Worm (Caenorhabditis elegans) whole organism, mixed stage, embryonic: ENCODE results near the gene C10C6.7.
"Not testable (repeated sequence)": the region's sequence is repeated elsewhere in the genome, so short reads cannot be mapped to it uniquely, and the experiment has no call there.

ENCODE experiments used
- M03D4.4 ChIP-seq: sonication (generic microtip); optimal IDR thresholded peaks from 2 replicates; lab custom pipeline; 2017; ENCODE audit warnings: mild to moderate bottlenecking, missing genetic modification characterization, missing compliant biosample characterization
- bed-3 ChIP-seq: fragments of 200-800 bp; sonication (Bioruptor generic); optimal IDR thresholded peaks from 3 replicates; lab custom pipeline; 2018; ENCODE audit warnings: mild to moderate bottlenecking, missing genetic modification characterization, moderate library complexity, missing compliant biosample characterization
- blmp-1 ChIP-seq: fragments of 150-350 bp; optimal IDR thresholded peaks from 2 replicates; lab custom pipeline; 2014; ENCODE audit warnings: missing biosample characterization, missing genetic modification characterization
- ceh-39 ChIP-seq: fragments of 150-350 bp; optimal IDR thresholded peaks from 2 replicates; lab custom pipeline; 2014; ENCODE audit warnings: missing biosample characterization, missing genetic modification characterization
- ceh-43 ChIP-seq: fragments of 200-800 bp; sonication (Bioruptor generic); optimal IDR thresholded peaks from 2 replicates; lab custom pipeline; 2018; ENCODE audit warnings: mild to moderate bottlenecking, missing genetic modification characterization, moderate library complexity, missing compliant biosample characterization
- ceh-83 ChIP-seq: fragments of 200-800 bp; sonication (Bioruptor generic); optimal IDR thresholded peaks from 2 replicates; lab custom pipeline; 2018; ENCODE audit warnings: mild to moderate bottlenecking, missing genetic modification characterization, missing compliant biosample characterization
- ces-1 ChIP-seq: fragments of 150-350 bp; optimal IDR thresholded peaks from 2 replicates; lab custom pipeline; 2014; ENCODE audit warnings: missing biosample characterization, missing genetic modification reagents, missing genetic modification characterization
- drap-1 ChIP-seq: fragments of 200-800 bp; sonication (Bioruptor generic); optimal IDR thresholded peaks from 3 replicates; lab custom pipeline; 2018; ENCODE audit warnings: mild to moderate bottlenecking, missing genetic modification characterization, missing compliant biosample characterization
- elt-1 ChIP-seq: sonication (generic microtip); optimal IDR thresholded peaks from 2 replicates; lab custom pipeline; 2017; ENCODE audit warnings: missing genetic modification characterization, mild to moderate bottlenecking, missing compliant biosample characterization, antibody characterized with exemption, moderate library complexity, borderline replicate concordance; ENCODE audit not compliant: insufficient read depth
- flh-1 ChIP-seq: fragments of 200-800 bp; sonication (Bioruptor generic); optimal IDR thresholded peaks from 2 replicates; lab custom pipeline; 2018; ENCODE audit warnings: mild to moderate bottlenecking, missing genetic modification characterization, moderate library complexity, missing compliant biosample characterization
- ham-2 ChIP-seq: fragments of 200-800 bp; sonication (Bioruptor generic); optimal IDR thresholded peaks from 2 replicates; lab custom pipeline; 2018; ENCODE audit warnings: mild to moderate bottlenecking, missing genetic modification characterization, missing compliant biosample characterization
- hlh-1 ChIP-seq: fragments of 150-350 bp; optimal IDR thresholded peaks from 2 replicates; lab custom pipeline; 2014; ENCODE audit warnings: missing biosample characterization, missing genetic modification reagents, missing genetic modification characterization
- lin-32 ChIP-seq: fragments of 200-800 bp; sonication (Bioruptor generic); optimal IDR thresholded peaks from 2 replicates; lab custom pipeline; 2018; ENCODE audit warnings: mild to moderate bottlenecking, missing genetic modification characterization, missing compliant biosample characterization
- mab-5 ChIP-seq: fragments of 150-350 bp; optimal IDR thresholded peaks from 2 replicates; lab custom pipeline; 2014; ENCODE audit warnings: missing biosample characterization, missing genetic modification characterization
- mep-1 ChIP-seq: fragments of 150-350 bp; optimal IDR thresholded peaks from 2 replicates; lab custom pipeline; 2017; ENCODE audit warnings: missing biosample characterization, missing genetic modification reagents, missing genetic modification characterization, inconsistent platforms
- nhr-12 ChIP-seq: fragments of 150-350 bp; optimal IDR thresholded peaks from 2 replicates; lab custom pipeline; 2014; ENCODE audit warnings: missing biosample characterization, missing genetic modification characterization
- nhr-2 ChIP-seq: fragments of 150-350 bp; optimal IDR thresholded peaks from 2 replicates; lab custom pipeline; 2014; ENCODE audit warnings: missing biosample characterization, missing genetic modification characterization
- nhr-237 ChIP-seq: fragments of 150-350 bp; optimal IDR thresholded peaks from 2 replicates; lab custom pipeline; 2014; ENCODE audit warnings: missing biosample characterization, missing genetic modification characterization
- nhr-28 ChIP-seq: fragments of 150-350 bp; optimal IDR thresholded peaks from 2 replicates; lab custom pipeline; 2014; ENCODE audit warnings: missing biosample characterization, missing genetic modification characterization
- nhr-76 ChIP-seq: sonication (generic microtip); optimal IDR thresholded peaks from 2 replicates; lab custom pipeline; 2017; ENCODE audit warnings: missing biosample characterization, missing genetic modification characterization
- pha-4 ChIP-seq: fragments of 150-350 bp; optimal IDR thresholded peaks from 2 replicates; lab custom pipeline; 2018; ENCODE audit warnings: missing biosample characterization, missing genetic modification reagents, missing genetic modification characterization
- sem-2 ChIP-seq: fragments of 200-800 bp; sonication (Bioruptor generic); optimal IDR thresholded peaks from 2 replicates; lab custom pipeline; 2018; ENCODE audit warnings: mild to moderate bottlenecking, missing genetic modification characterization, missing compliant biosample characterization
- snpc-4 ChIP-seq: fragments of 150-350 bp; optimal IDR thresholded peaks from 2 replicates; lab custom pipeline; 2014; ENCODE audit warnings: missing biosample characterization, missing genetic modification characterization
- unc-120 ChIP-seq: sonication (generic microtip); optimal IDR thresholded peaks from 2 replicates; lab custom pipeline; 2017; ENCODE audit warnings: missing genetic modification characterization, missing compliant biosample characterization; ENCODE audit not compliant: poor library complexity, severe bottlenecking
- unc-39 ChIP-seq: fragments of 150-350 bp; optimal IDR thresholded peaks from 2 replicates; lab custom pipeline; 2014; ENCODE audit warnings: missing biosample characterization, missing genetic modification characterization
- unc-62 ChIP-seq: fragments of 150-350 bp; optimal IDR thresholded peaks from 2 replicates; lab custom pipeline; 2014; ENCODE audit warnings: missing biosample characterization, missing genetic modification reagents, missing genetic modification characterization

C10C6.7 gene

DNA sequence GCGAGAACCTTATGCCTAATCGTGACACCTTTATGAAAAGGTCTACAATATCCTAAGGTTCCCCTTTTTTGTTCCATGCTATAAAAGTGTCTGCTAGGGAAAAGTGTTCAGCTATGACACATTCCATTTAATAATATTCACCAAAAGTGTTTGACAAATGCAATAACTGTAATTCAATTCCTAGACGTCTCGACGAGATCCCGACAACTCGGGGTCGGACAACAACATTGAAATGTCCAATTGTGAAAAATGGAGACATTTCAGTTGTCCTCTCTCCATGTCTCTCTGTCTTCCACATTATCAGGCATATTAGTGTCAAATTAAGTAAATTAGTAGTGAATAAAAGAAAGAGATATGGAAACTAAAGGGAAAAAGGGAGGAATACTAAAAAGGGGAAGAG, 35.9 kb downstream of the C10C6.7 start:
- peak; percentile 98 for TF ChIP-seq ces-1 (GFP tag; lab: Kevin White, UChicago)
- no peak for TF ChIP-seq nhr-76

DNA sequence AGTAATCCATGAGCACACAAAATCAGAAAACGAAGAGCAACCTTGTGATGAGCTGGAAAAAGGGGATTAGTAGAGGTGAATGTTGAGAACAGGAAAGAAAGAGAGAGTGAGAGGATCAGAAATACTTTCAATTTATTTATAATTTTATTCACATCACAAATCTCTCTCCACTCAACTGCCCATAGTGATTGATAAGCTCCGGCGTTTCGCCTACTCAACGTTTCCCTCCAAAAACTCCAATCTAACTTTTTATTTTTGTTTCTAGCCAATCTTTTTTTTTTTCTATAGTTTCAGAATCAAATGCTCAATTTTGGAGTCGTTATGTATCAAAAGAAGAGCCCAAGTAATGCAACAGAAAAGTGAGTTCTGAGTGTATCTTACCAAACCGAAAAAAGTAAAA, 41.9 kb downstream of the C10C6.7 start, which contains the start of gene kin-4:
Gene kin-4, plus strand, starts transcription at position 301 of the 400 bp plus-strand sequence.
- no peak for TF ChIP-seq ceh-43 (GFP tag; lab: Kevin White, UChicago)
- TF ChIP-seq nhr-237 = no peak
- no peak for TF ChIP-seq ham-2 (GFP tag; lab: Kevin White, UChicago)
- no peak for TF ChIP-seq nhr-12
- no peak for TF ChIP-seq sem-2 (GFP tag; lab: Kevin White, UChicago)
- no peak for TF ChIP-seq drap-1 (GFP tag; lab: Kevin White, UChicago)
- no peak for TF ChIP-seq unc-39 (tag; lab: Kevin White, UChicago)
- TF ChIP-seq elt-1 (tag; lab: Kevin White, UChicago) = no peak
- TF ChIP-seq nhr-2 (tag; lab: Kevin White, UChicago) = no peak

DNA sequence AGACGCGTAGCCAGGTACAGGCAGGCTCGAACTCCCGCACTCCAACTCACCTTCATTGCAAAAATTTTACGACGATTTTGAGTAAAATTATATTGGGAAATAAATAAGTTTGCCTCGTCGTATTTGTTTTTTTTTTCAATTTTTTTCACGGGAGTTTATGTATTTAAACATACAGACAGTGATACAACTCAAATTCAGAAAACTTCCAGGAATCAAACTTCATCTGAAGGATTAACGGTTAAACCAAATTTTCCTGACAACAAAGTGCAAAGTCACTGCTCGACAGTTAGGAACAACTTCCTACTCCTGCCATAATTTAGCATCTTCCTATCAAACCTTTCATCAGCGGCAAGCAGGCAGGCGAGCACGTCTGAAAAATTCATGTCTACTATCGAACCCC, 42.5 kb downstream of the C10C6.7 start, which contains the start of gene F22B3.8:
Gene F22B3.8, minus strand, starts transcription at position 101 of the 400 bp plus-strand sequence.
- no peak for TF ChIP-seq mep-1
- TF ChIP-seq unc-39 (tag; lab: Kevin White, UChicago) = no peak
- TF ChIP-seq snpc-4 (tag; lab: Kevin White, UChicago) = no peak
- TF ChIP-seq ceh-39 (tag; lab: Kevin White, UChicago) = no peak
- TF ChIP-seq ceh-43 (GFP tag; lab: Kevin White, UChicago) = no peak
- no peak for TF ChIP-seq blmp-1 (tag; lab: Kevin White, UChicago)
- TF ChIP-seq nhr-237 = no peak
- TF ChIP-seq ham-2 (GFP tag; lab: Kevin White, UChicago) = no peak
- TF ChIP-seq elt-1 (tag; lab: Kevin White, UChicago) = no peak
- no peak for TF ChIP-seq unc-120 (tag; lab: Kevin White, UChicago)
- TF ChIP-seq flh-1 (GFP tag; lab: Kevin White, UChicago) = no peak
- TF ChIP-seq nhr-28 (tag; lab: Kevin White, UChicago) = no peak
- no peak for TF ChIP-seq ces-1 (GFP tag; lab: Kevin White, UChicago)
- TF ChIP-seq unc-62 = no peak
- TF ChIP-seq, all 35 proteins: peak for 0

DNA sequence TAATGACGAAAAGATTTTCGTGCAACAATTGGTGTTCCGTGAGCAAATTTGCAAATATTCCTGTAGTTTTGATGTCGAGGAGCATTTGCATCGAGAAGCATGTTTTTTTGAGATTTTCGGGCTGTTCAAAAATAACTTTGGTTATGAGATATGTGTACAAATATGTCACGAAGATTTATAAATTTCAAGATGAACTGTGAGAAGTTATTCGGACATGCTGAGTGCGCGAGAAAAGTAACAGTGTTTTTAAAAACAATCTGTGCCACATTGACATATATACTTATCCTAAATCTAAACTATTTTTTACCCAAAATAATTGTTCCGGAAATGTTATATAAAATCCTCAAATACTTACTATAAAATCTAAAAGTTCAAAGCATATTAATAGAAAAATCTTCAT, 45.6 kb downstream of the C10C6.7 start, which contains the start of gene F22B3.7:
Gene F22B3.7, minus strand, starts transcription at position 101 of the 400 bp plus-strand sequence.
- TF ChIP-seq lin-32 = no peak
- TF ChIP-seq ces-1 (GFP tag; lab: Kevin White, UChicago) = no peak
- no peak for TF ChIP-seq nhr-2 (tag; lab: Kevin White, UChicago)
- no peak for TF ChIP-seq bed-3
- no peak for TF ChIP-seq unc-39 (tag; lab: Kevin White, UChicago)
- TF ChIP-seq M03D4.4 (tag; lab: Kevin White, UChicago) = no peak
- no peak for TF ChIP-seq pha-4 (tag; lab: Kevin White, UChicago)
- TF ChIP-seq mab-5 (tag; lab: Kevin White, UChicago) = no peak
- TF ChIP-seq hlh-1 (tag; lab: Kevin White, UChicago) = no peak
- no peak for TF ChIP-seq ceh-43 (GFP tag; lab: Kevin White, UChicago)
- no peak for TF ChIP-seq ceh-39 (tag; lab: Kevin White, UChicago)
- no peak for TF ChIP-seq sem-2 (GFP tag; lab: Kevin White, UChicago)
- no peak for TF ChIP-seq unc-62

DNA sequence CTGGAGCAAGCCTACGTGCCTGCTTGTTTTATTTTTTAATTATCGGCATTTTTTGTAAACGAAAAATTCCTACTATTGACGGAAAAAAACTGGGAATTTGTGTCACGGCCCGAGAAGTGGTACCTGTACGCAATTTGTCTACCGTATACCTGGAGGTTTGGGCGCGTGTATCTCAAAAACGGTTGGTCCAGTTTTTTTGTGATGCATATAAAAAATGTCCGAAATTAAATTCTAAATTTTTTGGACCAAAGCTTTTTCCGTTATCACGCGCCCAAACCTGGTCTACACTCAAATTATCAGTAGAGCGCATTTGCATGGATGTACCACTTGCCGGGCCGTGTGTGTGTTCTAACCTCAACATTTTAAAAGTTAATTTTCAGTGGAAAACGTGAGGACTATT, 50.6 kb downstream of the C10C6.7 start, which contains the start of gene F22B3.5:
Gene F22B3.5, minus strand, starts transcription at position 101 of the 400 bp plus-strand sequence.
- TF ChIP-seq ceh-83; unc-39 (tag; lab: Kevin White, UChicago); flh-1 (GFP tag; lab: Kevin White, UChicago): not testable (repeated sequence)
